Worm (Caenorhabditis elegans) whole organism, L3 larva: ENCODE results near the gene his-48.

Source experiments
- ama-1 ChIP-seq: fragments of 150-350 bp; optimal IDR thresholded peaks from 2 replicates; lab custom pipeline; 2018
- fos-1 ChIP-seq: fragments of 150-350 bp; optimal IDR thresholded peaks from 2 replicates; lab custom pipeline; 2014; ENCODE audit warnings: missing biosample characterization, missing genetic modification characterization
- nfya-1 ChIP-seq: sonication (generic microtip); optimal IDR thresholded peaks from 2 replicates; lab custom pipeline; 2017; ENCODE audit warnings: missing genetic modification characterization, mild to moderate bottlenecking, missing compliant biosample characterization, antibody characterized with exemption, moderate library complexity; ENCODE audit not compliant: insufficient read depth
- nhr-76 ChIP-seq: fragments of 150-350 bp; sonication (generic microtip); optimal IDR thresholded peaks from 5 replicates; lab custom pipeline; 2014; ENCODE audit warnings: missing biosample characterization, missing genetic modification characterization
- pha-4 ChIP-seq: fragments of 150-350 bp; optimal IDR thresholded peaks from 2 replicates; lab custom pipeline; 2014; ENCODE audit warnings: missing biosample characterization, missing genetic modification reagents, missing genetic modification characterization
- tbx-2 ChIP-seq: sonication (generic microtip); optimal IDR thresholded peaks from 2 replicates; lab custom pipeline; 2016; ENCODE audit warnings: mild to moderate bottlenecking, missing genetic modification characterization, missing compliant biosample characterization
- unc-39 ChIP-seq: sonication (generic microtip); optimal IDR thresholded peaks from 4 replicates; lab custom pipeline; 2017; ENCODE audit warnings: missing biosample characterization, missing genetic modification characterization
- ztf-4 ChIP-seq: fragments of 150-350 bp; optimal IDR thresholded peaks from 2 replicates; lab custom pipeline; 2014; ENCODE audit warnings: missing biosample characterization, missing genetic modification characterization

ce11 chrIV:11288965-11289364 is 35.6 kb upstream of the his-48 start:
- TF ChIP-seq tbx-2 (no peak), fos-1 (no peak), unc-39 (no peak), nhr-76 (tag; lab: Kevin White, UChicago) (no peak), ama-1 (no peak), ztf-4 (tag; lab: Kevin White, UChicago) (no peak), nfya-1 (no peak), pha-4 (tag; lab: Kevin White, UChicago) (peak; percentile 53)
